Worm (Caenorhabditis elegans) whole organism, L3 larva: Measurements from ENCODE around the gene cyp-34A8.

ENCODE experiments used
- R02D3.7 ChIP-seq: fragments of 150-350 bp; optimal IDR thresholded peaks from 2 replicates; lab custom pipeline; 2014; ENCODE audit warnings: missing biosample characterization, missing genetic modification characterization
- aly-2 ChIP-seq: fragments of 150-350 bp; optimal IDR thresholded peaks from 2 replicates; lab custom pipeline; 2014; ENCODE audit warnings: missing biosample characterization, missing genetic modification characterization
- nhr-11 ChIP-seq: fragments of 150-350 bp; optimal IDR thresholded peaks from 2 replicates; lab custom pipeline; 2014; ENCODE audit warnings: missing biosample characterization, missing genetic modification characterization
- nhr-77 ChIP-seq: fragments of 150-350 bp; optimal IDR thresholded peaks from 2 replicates; lab custom pipeline; 2014; ENCODE audit warnings: missing biosample characterization, missing genetic modification characterization

DNA sequence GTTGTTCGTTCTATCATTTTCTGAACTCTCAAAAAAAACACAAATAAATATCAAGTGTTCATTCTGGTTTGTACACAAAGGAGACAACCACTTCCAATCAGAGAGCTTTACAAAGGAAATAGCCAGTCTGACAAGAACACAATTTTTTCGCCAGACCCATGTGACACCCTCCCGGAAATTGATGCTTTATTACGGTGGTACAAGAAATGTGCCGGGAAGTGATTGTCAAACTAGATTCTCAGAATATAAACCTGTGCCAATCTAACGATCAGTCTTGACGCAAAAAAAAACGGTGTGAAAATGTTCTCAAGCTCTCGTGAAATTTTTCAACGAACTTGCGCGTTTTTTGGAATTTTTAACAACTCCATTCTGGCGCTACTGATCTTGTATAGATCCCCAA is 13.9 kb downstream of the cyp-34A8 start, which contains the start of gene str-247:
- no peak for TF ChIP-seq R02D3.7 (tag; lab: Kevin White, UChicago)
- no peak for TF ChIP-seq nhr-11 (tag; lab: Kevin White, UChicago)
- no peak for TF ChIP-seq nhr-77 (tag; lab: Kevin White, UChicago)
- TF ChIP-seq aly-2: no peak
